Fruit fly (Drosophila melanogaster): ENCODE data around the gene Nnf1b.

DNA sequence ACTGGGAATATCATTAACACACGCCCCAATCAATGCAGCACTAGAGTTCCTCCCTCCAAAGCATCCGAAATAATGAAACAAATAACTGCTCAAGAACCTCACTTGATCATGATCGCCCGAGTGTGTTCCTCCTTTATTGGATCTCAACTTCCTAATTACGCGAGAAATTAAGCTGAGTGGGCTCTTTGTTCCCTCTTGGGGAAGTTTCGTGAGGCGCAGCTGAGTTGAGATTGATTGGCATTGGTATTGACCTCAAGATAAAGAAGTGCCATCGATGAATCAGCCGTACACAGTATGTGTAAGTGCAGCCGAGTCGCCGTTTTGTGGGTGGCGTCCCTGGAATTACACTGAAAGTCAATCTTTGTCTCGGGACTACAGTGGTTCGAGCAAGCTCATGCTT, 32.5 kb downstream of the Nnf1b start:
- TF ChIP-seq CG10654 (GFP tag; optimal IDR thresholded peaks at IDR 0.05): no peak
- TF ChIP-seq CG2678 (tag; optimal IDR thresholded peaks at IDR 0.05): no peak

All from whole organism, embryonic.